Worm (Caenorhabditis elegans) whole organism, L1 larva: Measurements from ENCODE around the gene fog-2.

Source experiments
- C04F5.9 ChIP-seq: sonication (generic microtip); optimal IDR thresholded peaks from 2 replicates; lab custom pipeline; 2016; ENCODE audit warnings: missing genetic modification characterization, missing compliant biosample characterization
- C16A3.4 ChIP-seq: fragments of 150-350 bp; optimal IDR thresholded peaks from 2 replicates; lab custom pipeline; 2014; ENCODE audit warnings: missing biosample characterization, missing genetic modification characterization
- C34B4.2 ChIP-seq: sonication (generic microtip); optimal IDR thresholded peaks from 2 replicates; lab custom pipeline; 2017; ENCODE audit warnings: mild to moderate bottlenecking, missing genetic modification characterization, missing compliant biosample characterization
- F16B12.6 ChIP-seq: fragments of 150-350 bp; optimal IDR thresholded peaks from 2 replicates; lab custom pipeline; 2014; ENCODE audit warnings: missing biosample characterization, missing genetic modification characterization
- aha-1 ChIP-seq: fragments of 150-350 bp; optimal IDR thresholded peaks from 2 replicates; lab custom pipeline; 2014; ENCODE audit warnings: missing biosample characterization, missing genetic modification characterization
- aly-2 ChIP-seq: fragments of 150-350 bp; optimal IDR thresholded peaks from 2 replicates; lab custom pipeline; 2014; ENCODE audit warnings: missing biosample characterization, missing genetic modification characterization
- blmp-1 ChIP-seq: fragments of 150-350 bp; optimal IDR thresholded peaks from 2 replicates; lab custom pipeline; 2014; ENCODE audit warnings: missing biosample characterization, missing genetic modification characterization
- ceh-8 ChIP-seq: fragments of 200-800 bp; sonication (Bioruptor generic); optimal IDR thresholded peaks from 2 replicates; lab custom pipeline; 2018; ENCODE audit warnings: mild to moderate bottlenecking, missing genetic modification characterization, moderate library complexity, missing compliant biosample characterization
- ceh-82 ChIP-seq, 3 experiments: fragments of 150-350 bp in 1 of 3; sonication (generic microtip) in 2 of 3; optimal IDR thresholded peaks; 2 replicates each; lab custom pipeline; 2014 to 2017; ENCODE audit warnings: missing biosample characterization in 3 of 3, missing genetic modification characterization in 3 of 3
- ceh-88 ChIP-seq: fragments of 200-800 bp; sonication (Bioruptor generic); IDR thresholded peaks from 2 replicates; pipeline ENCODE4 v1.3.6; 2022; ENCODE audit warnings: missing genetic modification characterization, missing compliant biosample characterization
- ces-1 ChIP-seq: fragments of 150-350 bp; optimal IDR thresholded peaks from 2 replicates; lab custom pipeline; 2014; ENCODE audit warnings: missing biosample characterization, missing genetic modification reagents, missing genetic modification characterization
- dpl-1 ChIP-seq, 3 experiments: fragments of 150-350 bp in 2 of 3; sonication (generic microtip) in 1 of 3; optimal IDR thresholded peaks; 2 replicates each; lab custom pipeline; 2014 to 2017; ENCODE audit warnings: missing biosample characterization in 3 of 3, missing genetic modification characterization in 3 of 3, missing genetic modification reagents in 3 of 3
- dsc-1 ChIP-seq: sonication (generic microtip); optimal IDR thresholded peaks from 2 replicates; lab custom pipeline; 2016; ENCODE audit warnings: mild to moderate bottlenecking, missing genetic modification characterization, missing compliant biosample characterization
- efl-3 ChIP-seq: fragments of 200-800 bp; sonication (Bioruptor generic); optimal IDR thresholded peaks from 2 replicates; lab custom pipeline; 2018; ENCODE audit warnings: mild to moderate bottlenecking, missing genetic modification characterization, missing compliant biosample characterization
- egl-13 ChIP-seq: sonication (generic microtip); optimal IDR thresholded peaks from 2 replicates; lab custom pipeline; 2016; ENCODE audit warnings: missing genotype, missing genetic modification reagents, missing genetic modification characterization, missing compliant biosample characterization
- ets-5 ChIP-seq: fragments of 200-800 bp; sonication (Bioruptor generic); IDR thresholded peaks from 2 replicates; pipeline ENCODE4 v1.3.6; 2022; ENCODE audit warnings: missing genetic modification characterization, missing compliant biosample characterization
- fkh-8 ChIP-seq: sonication (generic microtip); optimal IDR thresholded peaks from 2 replicates; lab custom pipeline; 2016; ENCODE audit warnings: mild to moderate bottlenecking, missing genetic modification characterization, missing compliant biosample characterization
- grh-1 ChIP-seq: fragments of 200-800 bp; sonication (Bioruptor generic); IDR thresholded peaks from 2 replicates; pipeline ENCODE4 v1.3.6; 2022; ENCODE audit warnings: missing genetic modification reagents, missing genetic modification characterization, missing compliant biosample characterization
- hlh-17 ChIP-seq: fragments of 200-800 bp; sonication (Bioruptor generic); optimal IDR thresholded peaks from 2 replicates; lab custom pipeline; 2018; ENCODE audit warnings: missing genetic modification characterization, mild to moderate bottlenecking, missing compliant biosample characterization, moderate library complexity, borderline replicate concordance
- hlh-4 ChIP-seq: sonication (generic microtip); optimal IDR thresholded peaks from 2 replicates; lab custom pipeline; 2016; ENCODE audit warnings: mild to moderate bottlenecking, missing genetic modification characterization, missing compliant biosample characterization
- irx-1 ChIP-seq: sonication (generic microtip); optimal IDR thresholded peaks from 2 replicates; lab custom pipeline; 2016; ENCODE audit warnings: missing genetic modification characterization, missing compliant biosample characterization
- lin-39 ChIP-seq: fragments of 150-350 bp; optimal IDR thresholded peaks from 2 replicates; lab custom pipeline; 2014; ENCODE audit warnings: missing biosample characterization, missing genetic modification reagents, missing genetic modification characterization
- lir-3 ChIP-seq: sonication (generic microtip); optimal IDR thresholded peaks from 2 replicates; lab custom pipeline; 2016; ENCODE audit warnings: mild to moderate bottlenecking, missing genetic modification characterization, moderate library complexity, missing compliant biosample characterization; ENCODE audit not compliant: poor library complexity
- nhr-11 ChIP-seq: fragments of 150-350 bp; optimal IDR thresholded peaks from 2 replicates; lab custom pipeline; 2014; ENCODE audit warnings: missing biosample characterization, missing genetic modification characterization
- nhr-12 ChIP-seq: sonication (generic microtip); optimal IDR thresholded peaks from 2 replicates; lab custom pipeline; 2017; ENCODE audit warnings: missing biosample characterization, missing genetic modification characterization
- nhr-19 ChIP-seq: fragments of 200-800 bp; sonication (Bioruptor generic); conservative IDR thresholded peaks from 2 replicates; pipeline ENCODE4 v1.3.6; 2022; ENCODE audit warnings: missing genetic modification characterization, missing compliant biosample characterization
- nhr-20 ChIP-seq: sonication (generic microtip); optimal IDR thresholded peaks from 2 replicates; lab custom pipeline; 2016; ENCODE audit warnings: mild to moderate bottlenecking, missing genetic modification characterization, missing compliant biosample characterization
- nhr-77 ChIP-seq: fragments of 150-350 bp; optimal IDR thresholded peaks from 2 replicates; lab custom pipeline; 2014; ENCODE audit warnings: missing biosample characterization, missing genetic modification characterization
- nhr-84 ChIP-seq: sonication (generic microtip); optimal IDR thresholded peaks from 2 replicates; lab custom pipeline; 2017; ENCODE audit warnings: missing biosample characterization, missing genetic modification characterization
- nhr-85 ChIP-seq: sonication (generic microtip); peaks from one replicate; lab custom pipeline; 2016; ENCODE audit warnings: missing genetic modification characterization, inconsistent platforms, missing compliant biosample characterization
- pax-3 ChIP-seq: fragments of 200-800 bp; sonication (Bioruptor generic); optimal IDR thresholded peaks from 2 replicates; lab custom pipeline; 2018; ENCODE audit warnings: mild to moderate bottlenecking, missing genetic modification characterization, moderate library complexity, missing compliant biosample characterization
- pqm-1 ChIP-seq: sonication (generic microtip); optimal IDR thresholded peaks from 3 replicates; lab custom pipeline; 2017; ENCODE audit warnings: missing biosample characterization, missing genetic modification characterization
- rnt-1 ChIP-seq: sonication (generic microtip); optimal IDR thresholded peaks from 2 replicates; lab custom pipeline; 2016; ENCODE audit warnings: mild to moderate bottlenecking, missing genetic modification characterization, moderate library complexity, missing compliant biosample characterization
- skn-1 ChIP-seq: fragments of 150-350 bp; optimal IDR thresholded peaks from 2 replicates; lab custom pipeline; 2014; ENCODE audit warnings: missing biosample characterization, missing genetic modification characterization
- snu-23 ChIP-seq: sonication (generic microtip); optimal IDR thresholded peaks from 2 replicates; lab custom pipeline; 2016; ENCODE audit warnings: missing genetic modification characterization, missing compliant biosample characterization
- sox-4 ChIP-seq: sonication (generic microtip); optimal IDR thresholded peaks from 2 replicates; lab custom pipeline; 2016; ENCODE audit warnings: missing genetic modification characterization, missing compliant biosample characterization
- sptf-1 ChIP-seq: fragments of 150-350 bp; optimal IDR thresholded peaks from 2 replicates; lab custom pipeline; 2014; ENCODE audit warnings: missing biosample characterization, missing genetic modification characterization
- sup-37 ChIP-seq: fragments of 200-800 bp; sonication (Bioruptor generic); optimal IDR thresholded peaks from 2 replicates; lab custom pipeline; 2018; ENCODE audit warnings: mild to moderate bottlenecking, missing genetic modification characterization, missing compliant biosample characterization
- tbx-2 ChIP-seq: sonication (generic microtip); optimal IDR thresholded peaks from 2 replicates; lab custom pipeline; 2016; ENCODE audit warnings: missing genetic modification characterization, missing compliant biosample characterization
- tlp-1 ChIP-seq: fragments of 150-350 bp; optimal IDR thresholded peaks from 2 replicates; lab custom pipeline; 2014; ENCODE audit warnings: missing biosample characterization, missing genetic modification characterization
- unc-30 ChIP-seq: sonication (generic microtip); optimal IDR thresholded peaks from 2 replicates; lab custom pipeline; 2017; ENCODE audit warnings: missing biosample characterization, missing genetic modification characterization
- unc-62 ChIP-seq: fragments of 150-350 bp; optimal IDR thresholded peaks from 2 replicates; lab custom pipeline; 2014; ENCODE audit warnings: missing biosample characterization, missing genetic modification reagents, missing genetic modification characterization
- unc-98 ChIP-seq: fragments of 200-800 bp; sonication (Bioruptor generic); IDR thresholded peaks from 2 replicates; pipeline ENCODE4 v1.3.6; 2022; ENCODE audit warnings: missing genetic modification characterization, missing compliant biosample characterization
- xbp-1 ChIP-seq: sonication (generic microtip); optimal IDR thresholded peaks from 2 replicates; lab custom pipeline; 2016; ENCODE audit warnings: missing genetic modification characterization, missing compliant biosample characterization
- zag-1 ChIP-seq: fragments of 150-350 bp; optimal IDR thresholded peaks from 2 replicates; lab custom pipeline; 2014; ENCODE audit warnings: missing biosample characterization, missing genetic modification characterization
- zip-4 ChIP-seq: fragments of 200-800 bp; sonication (Bioruptor generic); optimal IDR thresholded peaks from 2 replicates; lab custom pipeline; 2018; ENCODE audit warnings: mild to moderate bottlenecking, missing genetic modification characterization, moderate library complexity, missing compliant biosample characterization
- ztf-11 ChIP-seq, 2 experiments: sonication (generic microtip); optimal IDR thresholded peaks; 2 replicates each; lab custom pipeline; 2016 to 2017; ENCODE audit warnings: missing genetic modification characterization in 2 of 2, missing biosample characterization in 1 of 2, missing compliant biosample characterization in 1 of 2
- ztf-4 ChIP-seq: fragments of 150-350 bp; optimal IDR thresholded peaks from 2 replicates; lab custom pipeline; 2014; ENCODE audit warnings: missing biosample characterization, missing genetic modification characterization

Gene fog-2

ce11 chrV:20198954-20199353, at the start of gene fog-2:
Gene fog-2, plus strand, starts transcription at chrV:20199254.
- no peak for TF ChIP-seq zip-4 (GFP tag; lab: Kevin White, UChicago)
- no peak for TF ChIP-seq sup-37 (GFP tag; lab: Kevin White, UChicago)
- TF ChIP-seq ces-1 (GFP tag; lab: Kevin White, UChicago): no peak
- no peak for TF ChIP-seq fkh-8 (tag; lab: Kevin White, UChicago)
- no peak for TF ChIP-seq zag-1 (tag; lab: Kevin White, UChicago)
- no peak for TF ChIP-seq C04F5.9
- TF ChIP-seq hlh-4 (tag; lab: Kevin White, UChicago): no peak
- no peak for TF ChIP-seq pqm-1 (tag; lab: Kevin White, UChicago)
- TF ChIP-seq ztf-11 (tag; optimal IDR thresholded peaks at IDR 0.05; lab: Kevin White, UChicago): no peak
- no peak for TF ChIP-seq ceh-88 (GFP tag; lab: Robert Waterston, UW)
- TF ChIP-seq pax-3: no peak
- TF ChIP-seq irx-1 (tag; lab: Kevin White, UChicago): no peak
- no peak for TF ChIP-seq ztf-4 (tag; lab: Kevin White, UChicago)
- no peak for TF ChIP-seq F16B12.6 (tag; lab: Kevin White, UChicago)
- TF ChIP-seq C34B4.2 (tag; lab: Kevin White, UChicago): no peak

- no peak for TF ChIP-seq unc-30 (tag; lab: Kevin White, UChicago)
- TF ChIP-seq aha-1 (tag; lab: Kevin White, UChicago): no peak
- TF ChIP-seq tlp-1 (tag; lab: Kevin White, UChicago): no peak
- no peak for TF ChIP-seq nhr-77
- no peak for TF ChIP-seq dpl-1 (GFP tag; optimal IDR thresholded peaks at IDR 0.05; lab: Kevin White, UChicago)
- TF ChIP-seq tbx-2 (tag; lab: Kevin White, UChicago): no peak
- no peak for TF ChIP-seq dsc-1
- TF ChIP-seq nhr-85 (tag; lab: Kevin White, UChicago): no peak
- TF ChIP-seq ces-1 (GFP tag; lab: Kevin White, UChicago): no peak
- no peak for TF ChIP-seq efl-3 (GFP tag; lab: Kevin White, UChicago)
- no peak for TF ChIP-seq ztf-11 (tag; optimal IDR thresholded peaks at IDR 0.05; lab: Kevin White, UChicago)
- TF ChIP-seq blmp-1 (tag; lab: Kevin White, UChicago): no peak
- no peak for TF ChIP-seq ets-5
Measured at ce11 chrV:20151432-20151831, 47.6 kb upstream of the fog-2 start, which contains the start of gene F19B2.7. Gene F19B2.7, plus strand, starts transcription at chrV:20151732.

- TF ChIP-seq ceh-88 (GFP tag; lab: Robert Waterston, UW) (no peak), unc-30 (tag; lab: Kevin White, UChicago) (no peak), nhr-12 (tag; lab: Kevin White, UChicago) (no peak), rnt-1 (tag; lab: Kevin White, UChicago) (no peak), hlh-17 (GFP tag; lab: Kevin White, UChicago) (no peak), skn-1 (tag; lab: Kevin White, UChicago) (no peak), grh-1 (no peak), unc-62 (no peak), sox-4 (tag; lab: Kevin White, UChicago) (no peak), pax-3 (no peak), lin-39 (no peak), ceh-82 (tag; optimal IDR thresholded peaks at IDR 0.05; lab: Kevin White, UChicago) (no peak), nhr-19 (GFP tag; lab: Robert Waterston, UW) (no peak), hlh-4 (tag; lab: Kevin White, UChicago) (no peak), C04F5.9 (no peak), egl-13 (tag; lab: Kevin White, UChicago) (no peak), snu-23 (no peak)
Measured at ce11 chrV:20151855-20152254, 47.2 kb upstream of the fog-2 start.

ce11 chrV:20158223-20158622, 40.8 kb upstream of the fog-2 start, which contains the start of gene F19B2.6:
Gene F19B2.6, plus strand, starts transcription at chrV:20158523.
- TF ChIP-seq aha-1 (tag; lab: Kevin White, UChicago) (no peak), sox-4 (tag; lab: Kevin White, UChicago) (no peak), ceh-82 (tag; optimal IDR thresholded peaks at IDR 0.05; lab: Kevin White, UChicago) (no peak), unc-62 (no peak), nhr-11 (tag; lab: Kevin White, UChicago) (no peak), unc-98 (GFP tag; lab: Robert Waterston, UW) (no peak), unc-30 (tag; lab: Kevin White, UChicago) (no peak), rnt-1 (tag; lab: Kevin White, UChicago) (no peak), C16A3.4 (tag; lab: Kevin White, UChicago) (no peak), nhr-20 (tag; lab: Kevin White, UChicago) (no peak), ceh-8 (GFP tag; lab: Kevin White, UChicago) (no peak), xbp-1 (tag; lab: Kevin White, UChicago) (no peak), hlh-17 (GFP tag; lab: Kevin White, UChicago) (no peak), aly-2 (no peak), snu-23 (no peak), nhr-84 (tag; lab: Kevin White, UChicago) (no peak), ztf-11 (tag; optimal IDR thresholded peaks at IDR 0.05; lab: Kevin White, UChicago) (no peak), lir-3 (no peak), sptf-1 (no peak)
